Fruit fly (Drosophila melanogaster) whole organism, embryonic: ENCODE data around the gene wrm2.

Source experiments
- B-H2 ChIP-seq: fragments of 200-800 bp; sonication (Bioruptor generic); optimal IDR thresholded peaks from 2 replicates; lab custom pipeline; 2018; ENCODE audit warnings: missing biosample characterization, mild to moderate bottlenecking, missing genetic modification characterization
- CG10209 ChIP-seq: fragments of 200-800 bp; sonication (Bioruptor generic); optimal IDR thresholded peaks from 3 replicates; lab custom pipeline; 2017; ENCODE audit warnings: missing biosample characterization, mild to moderate bottlenecking, missing genetic modification characterization, missing genetic modification reagents
- CG11247 ChIP-seq: fragments of 200-800 bp; sonication (Bioruptor generic); IDR thresholded peaks from 2 replicates; pipeline ENCODE4 v1.3.6; 2022; ENCODE audit warnings: missing biosample characterization, missing genetic modification characterization
- CG11696 ChIP-seq: fragments of 200-800 bp; sonication (Bioruptor generic); IDR thresholded peaks from 2 replicates; pipeline ENCODE4 v1.3.6; 2022; ENCODE audit warnings: missing biosample characterization, missing genetic modification characterization
- CG12391 ChIP-seq: fragments of 200-800 bp; sonication (Bioruptor generic); optimal IDR thresholded peaks from 3 replicates; lab custom pipeline; 2018; ENCODE audit warnings: missing biosample characterization, mild to moderate bottlenecking, missing genetic modification characterization, moderate library complexity
- CG14441 ChIP-seq: fragments of 200-800 bp; sonication (Bioruptor generic); IDR thresholded peaks from 2 replicates; pipeline ENCODE4 v1.3.6; 2022; ENCODE audit warnings: missing biosample characterization, missing genetic modification characterization
- CG15601 ChIP-seq: fragments of 200-800 bp; sonication (Bioruptor generic); optimal IDR thresholded peaks from 3 replicates; lab custom pipeline; 2019; ENCODE audit warnings: missing biosample characterization, mild to moderate bottlenecking, missing genetic modification characterization, moderate library complexity
- CG15696 ChIP-seq: fragments of 200-800 bp; sonication (Bioruptor generic); optimal IDR thresholded peaks from 2 replicates; lab custom pipeline; 2019; ENCODE audit warnings: missing biosample characterization, mild to moderate bottlenecking, missing genetic modification characterization, moderate library complexity
- CG16779 ChIP-seq: fragments of 200-800 bp; sonication (Bioruptor generic); IDR thresholded peaks from 2 replicates; pipeline ENCODE4 v1.3.6; 2022; ENCODE audit warnings: missing biosample characterization, missing genetic modification characterization
- CG17829 ChIP-seq: fragments of 200-800 bp; optimal IDR thresholded peaks from 2 replicates; lab custom pipeline; 2019; ENCODE audit warnings: missing biosample characterization, mild to moderate bottlenecking, missing genetic modification characterization, moderate library complexity
- CG18764 ChIP-seq: fragments of 200-800 bp; sonication (Bioruptor generic); optimal IDR thresholded peaks from 3 replicates; lab custom pipeline; 2016; ENCODE audit warnings: missing biosample characterization, missing genetic modification characterization
- CG2120 ChIP-seq: fragments of 200-800 bp; sonication (Bioruptor generic); optimal IDR thresholded peaks from 3 replicates; lab custom pipeline; 2016; ENCODE audit warnings: missing biosample characterization, missing genetic modification characterization
- CG31365 ChIP-seq: fragments of 200-800 bp; sonication (Bioruptor generic); optimal IDR thresholded peaks from 2 replicates; lab custom pipeline; 2018; ENCODE audit warnings: missing biosample characterization, mild to moderate bottlenecking, missing genetic modification characterization
- CG5180 ChIP-seq: fragments of 200-800 bp; sonication (Bioruptor generic); optimal IDR thresholded peaks from 3 replicates; lab custom pipeline; 2017; ENCODE audit warnings: missing biosample characterization, missing genetic modification characterization, mild to moderate bottlenecking, moderate library complexity, missing genetic modification reagents
- CG6272 ChIP-seq: fragments of 200-800 bp; sonication (Bioruptor generic); IDR thresholded peaks from 2 replicates; pipeline ENCODE4 v1.3.6; 2022; ENCODE audit warnings: missing biosample characterization, missing genetic modification characterization
- CG6689 ChIP-seq: fragments of 200-800 bp; sonication (Bioruptor generic); IDR thresholded peaks from 2 replicates; pipeline ENCODE4 v1.3.6; 2022; ENCODE audit warnings: missing biosample characterization, missing genetic modification characterization
- CG7839 ChIP-seq: fragments of 200-800 bp; sonication (Bioruptor generic); optimal IDR thresholded peaks from 3 replicates; lab custom pipeline; 2018; ENCODE audit warnings: missing biosample characterization, mild to moderate bottlenecking, missing genetic modification characterization, moderate library complexity
- Dp ChIP-seq: fragments of 200-800 bp; sonication (Bioruptor generic); optimal IDR thresholded peaks from 2 replicates; lab custom pipeline; 2018; ENCODE audit warnings: missing biosample characterization, mild to moderate bottlenecking, missing genetic modification characterization, moderate library complexity
- HHEX ChIP-seq: fragments of 200-800 bp; sonication (Bioruptor generic); optimal IDR thresholded peaks from 3 replicates; lab custom pipeline; 2017; ENCODE audit warnings: missing biosample characterization, mild to moderate bottlenecking, missing genetic modification characterization, missing genetic modification reagents
- HLH4C ChIP-seq: fragments of 200-800 bp; sonication (Bioruptor generic); IDR thresholded peaks from 3 replicates; pipeline ENCODE4 v1.3.6; 2022; ENCODE audit warnings: missing biosample characterization, missing genetic modification characterization; ENCODE audit not compliant: partially characterized antibody
- HLH54F ChIP-seq: fragments of 200-800 bp; sonication (Bioruptor generic); optimal IDR thresholded peaks from 3 replicates; lab custom pipeline; 2016; ENCODE audit warnings: missing biosample characterization, missing genetic modification characterization
- Hr3 ChIP-seq: fragments of 200-800 bp; sonication (Bioruptor generic); optimal IDR thresholded peaks from 3 replicates; lab custom pipeline; 2016; ENCODE audit warnings: missing biosample characterization, missing genetic modification characterization
- Hsf ChIP-seq: fragments of 200-800 bp; sonication (Bioruptor generic); optimal IDR thresholded peaks from 3 replicates; lab custom pipeline; 2016; ENCODE audit warnings: missing biosample characterization, missing genetic modification characterization
- MBD-R2 ChIP-seq: fragments of 200-800 bp; sonication (Bioruptor generic); IDR thresholded peaks from 2 replicates; pipeline ENCODE4 v1.3.6; 2022; ENCODE audit warnings: missing biosample characterization, missing genetic modification characterization
- Stat92E ChIP-seq, 3 experiments: fragments of >200 bp in 2 of 3; fragments of 200-800 bp in 1 of 3; sonication (Bioruptor generic) in 1 of 3; optimal IDR thresholded peaks; 2 replicates each; lab custom pipeline; 2017 to 2019; ENCODE audit warnings: missing biosample characterization in 3 of 3, missing genetic modification characterization in 3 of 3, mild to moderate bottlenecking in 1 of 3, moderate library complexity in 1 of 3
- Xbp1 ChIP-seq: fragments of 200-800 bp; sonication (Bioruptor generic); optimal IDR thresholded peaks from 3 replicates; lab custom pipeline; 2016; ENCODE audit warnings: missing biosample characterization, mild to moderate bottlenecking, missing genetic modification characterization
- al ChIP-seq: fragments of 200-800 bp; sonication (Bioruptor generic); IDR thresholded peaks from 2 replicates; pipeline ENCODE4 v1.3.6; 2022; ENCODE audit warnings: missing biosample characterization, missing genetic modification characterization
- bsh ChIP-seq, 2 experiments: fragments of 200-800 bp; sonication (Bioruptor generic); optimal IDR thresholded peaks; 2 replicates each; lab custom pipeline; 2017 to 2018; ENCODE audit warnings: mild to moderate bottlenecking in 2 of 2, missing biosample characterization in 2 of 2, missing genetic modification characterization in 2 of 2, moderate library complexity in 1 of 2
- cas ChIP-seq: fragments of 200-800 bp; sonication (Bioruptor generic); IDR thresholded peaks from 2 replicates; pipeline ENCODE4 v1.3.6; 2022; ENCODE audit warnings: missing biosample characterization, missing genetic modification characterization
- caup ChIP-seq: fragments of 200-800 bp; sonication (Bioruptor generic); optimal IDR thresholded peaks from 3 replicates; lab custom pipeline; 2017; ENCODE audit warnings: missing biosample characterization, mild to moderate bottlenecking, missing genetic modification characterization, moderate library complexity; ENCODE audit not compliant: severe bottlenecking
- dmrt99B ChIP-seq: fragments of 200-800 bp; sonication (Bioruptor generic); optimal IDR thresholded peaks from 2 replicates; lab custom pipeline; 2018; ENCODE audit warnings: missing biosample characterization, mild to moderate bottlenecking, missing genetic modification characterization, moderate library complexity
- dpn ChIP-seq, 2 experiments: fragments of 200-800 bp; sonication (Bioruptor generic); optimal IDR thresholded peaks; 3 replicates each; lab custom pipeline; 2016; ENCODE audit warnings: missing biosample characterization in 2 of 2, missing genetic modification characterization in 2 of 2
- exex ChIP-seq: fragments of 200-800 bp; sonication (Bioruptor generic); optimal IDR thresholded peaks from 4 replicates; lab custom pipeline; 2018; ENCODE audit warnings: missing biosample characterization, mild to moderate bottlenecking, missing genetic modification characterization, moderate library complexity
- gcm ChIP-seq: fragments of 200-800 bp; sonication (Bioruptor generic); optimal IDR thresholded peaks from 2 replicates; lab custom pipeline; 2019; ENCODE audit warnings: missing biosample characterization, mild to moderate bottlenecking, missing genetic modification characterization, moderate library complexity
- hb ChIP-seq: fragments of 200-800 bp; sonication (Bioruptor generic); IDR thresholded peaks from 3 replicates; pipeline ENCODE4 v1.3.6; 2022; ENCODE audit warnings: missing biosample characterization, missing genetic modification characterization; ENCODE audit not compliant: partially characterized antibody
- hbn ChIP-seq: fragments of 200-800 bp; sonication (Bioruptor generic); IDR thresholded peaks from 2 replicates; pipeline ENCODE4 v1.3.6; 2022; ENCODE audit warnings: missing biosample characterization, missing genetic modification characterization; ENCODE audit not compliant: partially characterized antibody
- jumu ChIP-seq: fragments of 200-800 bp; sonication (Bioruptor generic); optimal IDR thresholded peaks from 3 replicates; lab custom pipeline; 2016; ENCODE audit warnings: missing biosample characterization, missing genetic modification characterization
- lilli ChIP-seq: fragments of 200-800 bp; sonication (Bioruptor generic); optimal IDR thresholded peaks from 3 replicates; lab custom pipeline; 2016; ENCODE audit warnings: missing biosample characterization, missing genetic modification characterization
- nmo ChIP-seq: fragments of 200-800 bp; sonication (Bioruptor generic); optimal IDR thresholded peaks from 2 replicates; lab custom pipeline; 2018; ENCODE audit warnings: missing biosample characterization, mild to moderate bottlenecking, missing genetic modification characterization, moderate library complexity
- odd ChIP-seq: fragments of 200-800 bp; sonication (Bioruptor generic); optimal IDR thresholded peaks from 2 replicates; lab custom pipeline; 2017; ENCODE audit warnings: missing biosample characterization, mild to moderate bottlenecking, missing genetic modification characterization
- pfk ChIP-seq: fragments of 200-800 bp; sonication (Bioruptor generic); optimal IDR thresholded peaks from 2 replicates; lab custom pipeline; 2018; ENCODE audit warnings: missing biosample characterization, mild to moderate bottlenecking, missing genetic modification characterization, moderate library complexity
- ranshi ChIP-seq: fragments of 200-800 bp; sonication (Bioruptor generic); IDR thresholded peaks from 2 replicates; pipeline ENCODE4 v1.3.6; 2022; ENCODE audit warnings: missing biosample characterization, missing genetic modification characterization
- repo ChIP-seq: fragments of 200-800 bp; sonication (Bioruptor generic); optimal IDR thresholded peaks from 2 replicates; lab custom pipeline; 2016; ENCODE audit warnings: missing biosample characterization, missing genetic modification characterization
- sens-2 ChIP-seq: fragments of 200-800 bp; sonication (Bioruptor generic); IDR thresholded peaks from 2 replicates; pipeline ENCODE4 v1.3.6; 2022; ENCODE audit warnings: missing biosample characterization, missing genetic modification characterization
- ssp ChIP-seq: fragments of 200-800 bp; sonication (Bioruptor generic); IDR thresholded peaks from 2 replicates; pipeline ENCODE4 v1.3.6; 2022; ENCODE audit warnings: missing biosample characterization, missing genetic modification characterization
- toy ChIP-seq: fragments of 200-800 bp; sonication (Bioruptor generic); IDR thresholded peaks from 2 replicates; pipeline ENCODE4 v1.3.6; 2022; ENCODE audit warnings: missing biosample characterization, missing genetic modification characterization
- ttk ChIP-seq: fragments of 200-800 bp; sonication (Bioruptor generic); IDR thresholded peaks from 2 replicates; pipeline ENCODE4 v2.1.2; 2022; ENCODE audit warnings: missing biosample characterization, missing genetic modification characterization
- tx ChIP-seq: fragments of 200-800 bp; sonication (Bioruptor generic); optimal IDR thresholded peaks from 2 replicates; lab custom pipeline; 2016; ENCODE audit warnings: missing biosample characterization, missing genetic modification characterization
- zfh2 ChIP-seq: fragments of 200-800 bp; sonication (Bioruptor generic); optimal IDR thresholded peaks from 2 replicates; lab custom pipeline; 2016; ENCODE audit warnings: missing biosample characterization, missing genetic modification characterization

The wrm2 gene

dm6 chr3L:7360324-7360852, 25.4 kb upstream of the wrm2 start, which contains the start of gene Sec63 (continued):
- TF ChIP-seq CG15696 (tag; lab: Kevin White, UChicago) = peak; percentile 30
- peak; percentile 46 for TF ChIP-seq nmo (GFP tag; lab: Kevin White, UChicago)
- no peak for TF ChIP-seq toy (GFP tag; lab: Robert Waterston, UW)
- TF ChIP-seq CG31365 (tag; lab: Kevin White, UChicago) = no peak
- TF ChIP-seq Dp (GFP tag; lab: Kevin White, UChicago) = peak; percentile 43
- peak; percentile 3 for TF ChIP-seq gcm
- TF ChIP-seq CG2120 (GFP tag; lab: Kevin White, UChicago) = peak; percentile 59
- TF ChIP-seq CG18764 (GFP tag; lab: Kevin White, UChicago) = no peak
- peak; percentile 20 for TF ChIP-seq CG17829 (tag; lab: Kevin White, UChicago)
- TF ChIP-seq MBD-R2 (GFP tag; lab: Robert Waterston, UW) = peak; percentile 79
- TF ChIP-seq tx (GFP tag; lab: Kevin White, UChicago) = no peak
- 0 out of 2 replicates have a peak, but pooled peaks have one; percentile 16 for TF ChIP-seq CG11247 (GFP tag; lab: Robert Waterston, UW)
- peak; percentile 29 for TF ChIP-seq exex (tag; lab: Kevin White, UChicago)
- peak; percentile 27 for TF ChIP-seq caup
- TF ChIP-seq HLH4C (GFP tag; lab: Robert Waterston, UW) = peak; percentile 89
- peak; percentile 14 for TF ChIP-seq dmrt99B
- no peak for TF ChIP-seq CG5180 (GFP tag; lab: Kevin White, UChicago)
- TF ChIP-seq CG6272 = peak; percentile 53
- peak; percentile 36 for TF ChIP-seq odd (GFP tag; lab: Kevin White, UChicago)
- TF ChIP-seq CG15601 = peak; percentile 50
- no peak for TF ChIP-seq sens-2 (GFP tag; lab: Robert Waterston, UW)
- no peak for TF ChIP-seq Stat92E (GFP tag; optimal IDR thresholded peaks at IDR 0.05; lab: Kevin White, UChicago)
- peak in 1 of 2 experiments; percentile 32 for TF ChIP-seq bsh (GFP tag; optimal IDR thresholded peaks at IDR 0.05; lab: Kevin White, UChicago)
- peak; percentile 39 for TF ChIP-seq jumu
- TF ChIP-seq hb (GFP tag; lab: Robert Waterston, UW) = peak; percentile 87
- peak; percentile 72 for TF ChIP-seq hbn (GFP tag; lab: Robert Waterston, UW)
- TF ChIP-seq CG10209 (GFP tag; lab: Kevin White, UChicago) = peak; percentile 62
- TF ChIP-seq lilli = peak; percentile 51
- TF ChIP-seq Xbp1 (GFP tag; lab: Kevin White, UChicago) = peak; percentile 67
- TF ChIP-seq repo (GFP tag; lab: Kevin White, UChicago) = peak; percentile 6
- peak; percentile 6 for TF ChIP-seq HLH54F
- peak; percentile 79 for TF ChIP-seq CG6689 (GFP tag; lab: Robert Waterston, UW)
- TF ChIP-seq CG16779 (GFP tag; lab: Robert Waterston, UW) = 0 out of 2 replicates have a peak, but pooled peaks have one; percentile 42
- peak; percentile 22 for TF ChIP-seq zfh2 (GFP tag; lab: Kevin White, UChicago)
- 0 out of 2 replicates have a peak, but pooled peaks have one; percentile 32 for TF ChIP-seq ranshi (GFP tag; lab: Robert Waterston, UW)
- peak; percentile 93 for TF ChIP-seq pfk (GFP tag; lab: Kevin White, UChicago)
- 0 out of 2 replicates have a peak, but pooled peaks have one; percentile 29 for TF ChIP-seq ttk
- TF ChIP-seq CG7839 (tag; lab: Kevin White, UChicago) = peak; percentile 49
- peak; percentile 43 for TF ChIP-seq B-H2
- TF ChIP-seq Hr3 (GFP tag; lab: Kevin White, UChicago) = peak; percentile 59
- TF ChIP-seq Hsf (GFP tag; lab: Kevin White, UChicago) = peak; percentile 38
- 0 out of 2 replicates have a peak, but pooled peaks have one; percentile 30 for TF ChIP-seq ssp (GFP tag; lab: Robert Waterston, UW)
- TF ChIP-seq cas = 0 out of 2 replicates have a peak, but pooled peaks have one; percentile 34
- peak; percentile 41 to 63 for TF ChIP-seq dpn (GFP tag; optimal IDR thresholded peaks at IDR 0.05; lab: Kevin White, UChicago)
- TF ChIP-seq CG12391 = peak; percentile 58
- peak; percentile 34 for TF ChIP-seq HHEX
- TF ChIP-seq al = peak; percentile 62
- no peak for TF ChIP-seq CG11696 (GFP tag; lab: Robert Waterston, UW)
- peak; percentile 64; the same call in 1 of the 2 replicates for TF ChIP-seq CG14441 (GFP tag; lab: Robert Waterston, UW)
